Worm (Caenorhabditis elegans): ENCODE measurements around the gene str-112.

str-112 gene

DNA sequence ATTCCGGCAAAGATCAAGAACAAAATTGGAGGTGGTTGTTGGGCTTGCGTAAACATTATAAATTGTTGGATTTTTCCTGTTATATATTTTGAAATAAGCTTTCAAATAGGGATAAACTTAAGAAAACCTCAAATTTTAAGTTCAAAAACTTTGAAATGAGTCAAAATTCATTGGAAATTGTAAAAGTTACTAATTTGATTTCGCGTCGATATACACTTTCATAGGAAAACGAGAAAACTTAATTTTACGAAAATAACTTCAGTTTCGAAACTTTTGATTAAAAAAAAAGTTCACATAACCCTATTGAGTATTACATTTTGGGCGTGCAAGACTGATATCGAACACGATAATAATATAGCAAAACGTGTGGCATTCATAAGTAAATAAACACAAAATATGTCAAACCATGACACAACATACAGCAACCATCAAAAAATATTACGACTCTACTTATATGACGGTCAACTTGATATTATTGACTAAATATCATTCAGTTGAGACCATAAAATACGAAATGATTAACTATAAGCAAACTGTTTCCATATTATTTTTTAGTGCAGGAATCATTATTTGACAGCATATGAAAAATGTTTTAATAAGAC is 42.0 kb downstream of the str-112 start:
- TF ChIP-seq fkh-8 (tag; optimal IDR thresholded peaks at IDR 0.05), result no peak
- TF ChIP-seq efl-1 (optimal IDR thresholded peaks at IDR 0.05), result no peak
- peak in 1 of 2 experiments; percentile 91 for TF ChIP-seq efl-1 (GFP tag; optimal IDR thresholded peaks at IDR 0.05 in 1 of 2)

DNA sequence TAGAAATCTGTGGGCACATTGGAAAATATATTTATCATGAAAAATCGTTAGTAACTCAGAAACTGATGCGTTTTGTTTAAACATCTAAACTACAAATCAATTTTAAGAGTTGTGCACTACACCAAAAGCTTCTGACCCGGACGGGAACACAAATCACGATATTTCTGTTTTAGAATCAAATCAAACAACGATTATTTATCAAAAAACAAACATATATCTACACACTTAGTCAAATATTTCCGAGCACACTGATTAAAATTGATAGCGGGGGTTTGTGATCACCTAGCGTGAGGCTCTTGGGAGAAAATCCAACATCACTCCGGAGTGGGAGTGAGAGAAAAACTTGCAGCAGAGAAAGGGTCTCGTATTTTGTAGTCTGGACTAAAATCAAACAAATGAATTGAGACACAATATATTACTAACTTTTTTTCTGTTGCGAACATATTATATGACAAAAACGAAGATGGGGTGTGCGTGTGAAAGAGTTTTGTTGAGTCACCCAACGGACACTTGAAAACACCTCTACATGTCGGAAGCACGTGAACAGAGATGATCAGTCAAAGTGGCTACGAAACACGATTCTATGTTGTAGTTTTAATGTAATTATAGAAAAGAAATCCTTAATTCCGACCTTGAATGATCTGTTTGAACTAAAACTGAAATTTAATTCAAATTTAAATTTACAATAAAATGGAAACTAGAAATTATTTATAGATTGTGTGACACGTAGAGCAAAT is 42.8 kb downstream of the str-112 start:
- TF ChIP-seq nhr-85 (tag), result peak; percentile 71
- no peak for TF ChIP-seq tlp-1 (tag; optimal IDR thresholded peaks at IDR 0.05)
- no peak for TF ChIP-seq xbp-1 (tag; optimal IDR thresholded peaks at IDR 0.05)
- TF ChIP-seq nhr-71 (tag; optimal IDR thresholded peaks at IDR 0.05), result peak; percentile 19
- TF ChIP-seq elt-2 (tag; optimal IDR thresholded peaks at IDR 0.05), result peak; percentile 67
- no peak for TF ChIP-seq snpc-4 (tag; optimal IDR thresholded peaks at IDR 0.05)
- peak; percentile 51 for TF ChIP-seq nhr-20 (tag; optimal IDR thresholded peaks at IDR 0.05)
- peak; percentile 15 for TF ChIP-seq lin-14 (GFP tag; optimal IDR thresholded peaks at IDR 0.05)
- TF ChIP-seq dsc-1 (tag; optimal IDR thresholded peaks at IDR 0.05), result peak; percentile 14
- no peak for TF ChIP-seq lin-13 (GFP tag; optimal IDR thresholded peaks at IDR 0.05)
- TF ChIP-seq unc-130 (tag; optimal IDR thresholded peaks at IDR 0.05), result no peak
- TF ChIP-seq lir-3 (tag; optimal IDR thresholded peaks at IDR 0.05; ENCODE audit: poor library complexity), result no peak

DNA sequence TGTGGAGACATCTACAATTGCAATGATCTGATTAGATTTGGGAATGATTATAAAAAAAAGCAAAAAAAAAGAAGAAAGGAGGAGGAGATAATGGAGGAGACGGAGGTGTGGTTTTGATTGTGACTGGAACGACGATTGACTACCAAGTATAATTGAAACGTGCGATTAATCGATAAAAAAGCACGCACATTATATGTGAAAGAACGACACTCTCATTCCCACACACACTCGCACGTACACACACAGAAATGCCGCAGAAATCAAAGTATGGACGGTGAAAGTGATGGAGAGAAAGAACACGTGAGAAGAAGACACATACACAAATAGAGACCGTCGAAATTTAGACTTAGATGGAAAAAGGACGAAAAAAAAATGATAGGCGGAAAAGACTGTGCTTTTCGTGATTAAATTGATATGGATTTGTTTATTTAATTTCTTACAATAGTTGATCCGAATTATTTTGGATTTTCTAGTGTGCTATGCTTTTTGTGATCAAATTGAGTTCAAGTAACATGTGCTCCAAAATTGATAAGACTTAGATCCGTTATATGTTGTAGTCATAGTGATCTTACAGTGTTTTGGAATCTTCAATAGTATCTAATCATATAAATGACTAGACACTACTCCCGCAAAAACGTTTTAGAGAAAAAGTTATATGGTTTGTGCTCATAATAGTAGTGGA is 44.4 kb downstream of the str-112 start, which contains the start of gene nhr-135:
Gene nhr-135 (minus strand): TSS at position 51 of the 682 bp plus-strand sequence.
- TF ChIP-seq nhr-90 (tag; optimal IDR thresholded peaks at IDR 0.05; ENCODE audit: poor library complexity) (peak; percentile 60), nhr-237 (tag; optimal IDR thresholded peaks at IDR 0.05) (no peak), ztf-4 (tag; optimal IDR thresholded peaks at IDR 0.05) (no peak), zip-4 (GFP tag; optimal IDR thresholded peaks at IDR 0.05) (no peak), hlh-17 (GFP tag; optimal IDR thresholded peaks at IDR 0.05; ENCODE audit: borderline replicate concordance) (no peak), lsy-2 (tag; optimal IDR thresholded peaks at IDR 0.05) (peak in 1 of 2 experiments; percentile 50), tbx-2 (tag; optimal IDR thresholded peaks at IDR 0.05) (peak; percentile 40), swsn-7 (tag; optimal IDR thresholded peaks at IDR 0.05) (no peak), nhr-28 (tag; optimal IDR thresholded peaks at IDR 0.05) (no peak), hpl-2 (GFP tag; optimal IDR thresholded peaks at IDR 0.05) (no peak), irx-1 (tag; optimal IDR thresholded peaks at IDR 0.05) (no peak), efl-1 (optimal IDR thresholded peaks at IDR 0.05) (peak in 1 of 2 experiments; percentile 30), efl-1 (GFP tag; optimal IDR thresholded peaks at IDR 0.05 in 1 of 2) (peak; percentile 24 to 40), nhr-77 (tag; optimal IDR thresholded peaks at IDR 0.05) (peak; percentile 43), xbp-1 (tag; optimal IDR thresholded peaks at IDR 0.05) (no peak), nhr-20 (tag; optimal IDR thresholded peaks at IDR 0.05) (peak; percentile 93), nhr-47 (tag; optimal IDR thresholded peaks at IDR 0.05) (peak; percentile 27), rnt-1 (tag; optimal IDR thresholded peaks at IDR 0.05) (no peak), fkh-4 (tag; optimal IDR thresholded peaks at IDR 0.05; ENCODE audit: borderline replicate concordance) (no peak), snu-23 (GFP tag; optimal IDR thresholded peaks at IDR 0.05) (peak; percentile 70), alr-1 (tag; optimal IDR thresholded peaks at IDR 0.05; ENCODE audit: borderline replicate concordance) (no peak), sup-37 (GFP tag; optimal IDR thresholded peaks at IDR 0.05) (no peak), unc-130 (tag; optimal IDR thresholded peaks at IDR 0.05) (peak; percentile 56), F16B12.6 (tag; optimal IDR thresholded peaks at IDR 0.05) (no peak), egl-27 (tag; optimal IDR thresholded peaks at IDR 0.05) (no peak), fkh-10 (GFP tag; optimal IDR thresholded peaks at IDR 0.05) (no peak), fkh-8 (tag; optimal IDR thresholded peaks at IDR 0.05) (no peak), ceh-90 (tag; optimal IDR thresholded peaks at IDR 0.05) (no peak), blmp-1 (tag; optimal IDR thresholded peaks at IDR 0.05) (peak; percentile 99), jun-1 (tag; optimal IDR thresholded peaks at IDR 0.05) (no peak), mep-1 (tag; optimal IDR thresholded peaks at IDR 0.05) (peak; percentile 58), efl-3 (GFP tag; optimal IDR thresholded peaks at IDR 0.05) (no peak), tlp-1 (tag; optimal IDR thresholded peaks at IDR 0.05) (no peak), aha-1 (tag; optimal IDR thresholded peaks at IDR 0.05) (no peak), lin-14 (GFP tag; optimal IDR thresholded peaks at IDR 0.05) (peak; percentile 83), isw-1 (GFP tag; IDR thresholded peaks at IDR 0.05) (no peak), pag-3 (tag; optimal IDR thresholded peaks at IDR 0.05; ENCODE audit: borderline replicate concordance, insufficient read depth) (no peak), C16A3.4 (tag; optimal IDR thresholded peaks at IDR 0.05) (peak; percentile 6)

Measured in whole organism, L1 larva.